Fruit fly (Drosophila melanogaster): Measurements from ENCODE around the gene bcn92.

bcn92 gene

dm6 chrX:2108639-2109038, 40.8 kb downstream of the bcn92 start (continued):
- TF ChIP-seq nerfin-1 (tag; optimal IDR thresholded peaks at IDR 0.05) = no peak
- TF ChIP-seq YL-1 (GFP tag; optimal IDR thresholded peaks at IDR 0.05) = no peak
- TF ChIP-seq CG18262 (tag; optimal IDR thresholded peaks at IDR 0.05) = no peak
- TF ChIP-seq jing (GFP tag; optimal IDR thresholded peaks at IDR 0.05) = no peak
- TF ChIP-seq Ets65A (GFP tag) = peak; percentile 76
- TF ChIP-seq CG3163 (GFP tag; optimal IDR thresholded peaks at IDR 0.05) = no peak
- TF ChIP-seq CG18764 (GFP tag; optimal IDR thresholded peaks at IDR 0.05) = no peak
- no peak for TF ChIP-seq onecut (GFP tag; IDR thresholded peaks at IDR 0.05)
- TF ChIP-seq CG31365 (tag; optimal IDR thresholded peaks at IDR 0.05) = peak; percentile 72
- no peak for TF ChIP-seq Sox102F (GFP tag; optimal IDR thresholded peaks at IDR 0.05)
- TF ChIP-seq gem (tag; optimal IDR thresholded peaks at IDR 0.05) = no peak
- no peak for TF ChIP-seq CG6854 (GFP tag; optimal IDR thresholded peaks at IDR 0.05)
- no peak for TF ChIP-seq ems (GFP tag; optimal IDR thresholded peaks at IDR 0.05)
- TF ChIP-seq run (tag; optimal IDR thresholded peaks at IDR 0.05) = no peak

dm6 chrX:2107782-2108409, 41.6 kb downstream of the bcn92 start:
- TF ChIP-seq HmgD (GFP tag; optimal IDR thresholded peaks at IDR 0.05) = no peak
- no peak for TF ChIP-seq Sox100B (GFP tag; optimal IDR thresholded peaks at IDR 0.05)
- peak; percentile 31; the same call in 1 of the 3 replicates for TF ChIP-seq dysf (GFP tag; IDR thresholded peaks at IDR 0.05)
- TF ChIP-seq CG11504 (tag; optimal IDR thresholded peaks at IDR 0.05) = no peak
- TF ChIP-seq vvl (GFP tag; IDR thresholded peaks at IDR 0.05) = 0 out of 2 replicates have a peak, but pooled peaks have one; percentile 38
- no peak for TF ChIP-seq CG12942 (GFP tag; optimal IDR thresholded peaks at IDR 0.05)
- peak; percentile 7 for TF ChIP-seq CG17359 (tag; optimal IDR thresholded peaks at IDR 0.05)
- no peak for TF ChIP-seq Bteb2 (GFP tag; optimal IDR thresholded peaks at IDR 0.05)
- peak; percentile 65 for TF ChIP-seq CG8281 (tag; optimal IDR thresholded peaks at IDR 0.05)
- no peak for TF ChIP-seq Blimp-1 (GFP tag; optimal IDR thresholded peaks at IDR 0.05)
- TF ChIP-seq CG1602 (GFP tag; optimal IDR thresholded peaks at IDR 0.05) = no peak
- TF ChIP-seq H2.0 (GFP tag; IDR thresholded peaks at IDR 0.05) = no peak
- peak; percentile 27; the same call in 1 of the 2 replicates for TF ChIP-seq CG14441 (GFP tag; IDR thresholded peaks at IDR 0.05)
- no peak for TF ChIP-seq sd (tag; optimal IDR thresholded peaks at IDR 0.05)
- no peak for TF ChIP-seq seq (GFP tag; IDR thresholded peaks at IDR 0.05)
- no peak for TF ChIP-seq CG1792 (GFP tag; optimal IDR thresholded peaks at IDR 0.05)
- 0 out of 2 replicates have a peak, but pooled peaks have one; percentile 12 for TF ChIP-seq CG9932 (GFP tag; IDR thresholded peaks at IDR 0.05)
- TF ChIP-seq p53 (GFP tag; optimal IDR thresholded peaks at IDR 0.05) = no peak
- TF ChIP-seq grau (tag; optimal IDR thresholded peaks at IDR 0.05) = peak; percentile 60
- no peak for TF ChIP-seq Fer1 (GFP tag; optimal IDR thresholded peaks at IDR 0.05)
- TF ChIP-seq CG11398 (GFP tag; optimal IDR thresholded peaks at IDR 0.05) = no peak
- TF ChIP-seq phol (tag; optimal IDR thresholded peaks at IDR 0.05) = no peak
- TF ChIP-seq CG8924 (tag; optimal IDR thresholded peaks at IDR 0.05) = no peak
- TF ChIP-seq Lhr (GFP tag; optimal IDR thresholded peaks at IDR 0.05) = no peak
- TF ChIP-seq bbx (GFP tag; IDR thresholded peaks at IDR 0.05; ENCODE audit: partially characterized antibody) = no peak
- TF ChIP-seq lmd (GFP tag; IDR thresholded peaks at IDR 0.05) = 0 out of 2 replicates have a peak, but pooled peaks have one; percentile 19
- no peak for TF ChIP-seq vnd (GFP tag; IDR thresholded peaks at IDR 0.05; ENCODE audit: partially characterized antibody)
- no peak for TF ChIP-seq CG2678 (tag; optimal IDR thresholded peaks at IDR 0.05)
- no peak for TF ChIP-seq NC2β (GFP tag; optimal IDR thresholded peaks at IDR 0.05)
- no peak for TF ChIP-seq eve (GFP tag; optimal IDR thresholded peaks at IDR 0.05)
- no peak for TF ChIP-seq CG18599 (GFP tag; optimal IDR thresholded peaks at IDR 0.05)
- TF ChIP-seq Rx (GFP tag; IDR thresholded peaks at IDR 0.05) = no peak
- TF ChIP-seq corto (GFP tag; optimal IDR thresholded peaks at IDR 0.05) = no peak
- peak; percentile 3 for TF ChIP-seq Xbp1 (GFP tag; optimal IDR thresholded peaks at IDR 0.05)
- no peak for TF ChIP-seq CG14965 (GFP tag; optimal IDR thresholded peaks at IDR 0.05; ENCODE audit: borderline replicate concordance)
- TF ChIP-seq row (GFP tag; IDR thresholded peaks at IDR 0.05) = peak; percentile 43; the same call in 2 of the 3 replicates

Measured in whole organism, embryonic.